Worm (Caenorhabditis elegans) whole organism, late embryonic: ENCODE measurements around the gene tag-243.

ENCODE experiments used
- dmd-4 ChIP-seq: sonication (generic microtip); optimal IDR thresholded peaks from 2 replicates; lab custom pipeline; 2016; ENCODE audit warnings: borderline replicate concordance, missing genetic modification characterization, missing compliant biosample characterization
- elt-2 ChIP-seq: sonication (generic microtip); optimal IDR thresholded peaks from 2 replicates; lab custom pipeline; 2016; ENCODE audit warnings: missing genetic modification reagents, missing genetic modification characterization, missing compliant biosample characterization
- hlh-8 ChIP-seq: sonication (generic microtip); optimal IDR thresholded peaks from 2 replicates; lab custom pipeline; 2016; ENCODE audit warnings: missing genotype, missing genetic modification characterization, missing compliant biosample characterization
- lim-6 ChIP-seq: sonication (generic microtip); optimal IDR thresholded peaks from 2 replicates; lab custom pipeline; 2016; ENCODE audit warnings: missing genetic modification characterization, missing compliant biosample characterization
- pha-4 ChIP-seq: fragments of 150-350 bp; optimal IDR thresholded peaks from 2 replicates; lab custom pipeline; 2018; ENCODE audit warnings: missing biosample characterization, missing genetic modification reagents, missing genetic modification characterization
- pqm-1 ChIP-seq: sonication (generic microtip); optimal IDR thresholded peaks from 2 replicates; lab custom pipeline; 2016; ENCODE audit warnings: missing genetic modification characterization, missing compliant biosample characterization
- sox-2 ChIP-seq: fragments of 200-800 bp; sonication (Bioruptor generic); IDR thresholded peaks from 2 replicates; pipeline ENCODE4 v1.3.6; 2022; ENCODE audit warnings: missing genetic modification reagents, missing genetic modification characterization, missing compliant biosample characterization
- tbx-2 ChIP-seq: sonication (generic microtip); optimal IDR thresholded peaks from 2 replicates; lab custom pipeline; 2016; ENCODE audit warnings: missing genetic modification characterization, missing compliant biosample characterization
- unc-3 ChIP-seq, 2 experiments: fragments of 200-800 bp in 1 of 2; sonication (Bioruptor generic) in 1 of 2; sonication (generic microtip) in 1 of 2; conservative IDR thresholded peaks in 1 of 2; optimal IDR thresholded peaks in 1 of 2; 2 replicates each; pipeline versions ENCODE4 v1.3.6 to Lab custom; 2016 to 2022; ENCODE audit warnings: missing compliant biosample characterization in 2 of 2, missing genetic modification characterization in 2 of 2, missing genetic modification reagents in 1 of 2

- TF ChIP-seq unc-3 (GFP tag; conservative IDR thresholded peaks at IDR 0.05; lab: Robert Waterston, UW) (no peak), unc-3 (tag; optimal IDR thresholded peaks at IDR 0.05; lab: Kevin White, UChicago) (no peak), elt-2 (tag; lab: Kevin White, UChicago) (no peak), pqm-1 (tag; lab: Kevin White, UChicago) (no peak), sox-2 (no peak), lim-6 (tag; lab: Kevin White, UChicago) (no peak), dmd-4 (no peak), pha-4 (no peak), hlh-8 (tag; lab: Kevin White, UChicago) (no peak), tbx-2 (tag; lab: Kevin White, UChicago) (no peak)
Observed at ce11 chrIII:4671949-4672348, 16.3 kb downstream of the tag-243 start, which contains the start of gene srg-13.
